Fruit fly (Drosophila melanogaster) whole organism, embryonic: ENCODE measurements around the gene CG7275.
A peak's percentile ranks its signal among the peaks of the same experiment; 100 is the strongest.

Experiments
- Awh ChIP-seq: fragments of 200-800 bp; sonication (Bioruptor generic); IDR thresholded peaks from 2 replicates; pipeline ENCODE4, ENCODE4 v1.3.6; 2022; ENCODE audit warnings: missing biosample characterization, missing genetic modification characterization
- BtbVII ChIP-seq: fragments of 200-800 bp; sonication (Bioruptor generic); optimal IDR thresholded peaks from 3 replicates; lab custom pipeline; 2017; ENCODE audit warnings: missing biosample characterization, mild to moderate bottlenecking, missing genetic modification characterization
- CG1024 ChIP-seq: fragments of 200-800 bp; sonication (Bioruptor generic); IDR thresholded peaks from 2 replicates; pipeline ENCODE4 v1.3.6; 2022; ENCODE audit warnings: missing biosample characterization, missing genetic modification characterization
- CG10543 ChIP-seq: fragments of 200-800 bp; sonication (Bioruptor generic); optimal IDR thresholded peaks from 3 replicates; lab custom pipeline; 2017; ENCODE audit warnings: missing biosample characterization, mild to moderate bottlenecking, missing genetic modification characterization, moderate library complexity
- CG10979 ChIP-seq: fragments of 200-800 bp; sonication (Bioruptor generic); optimal IDR thresholded peaks from 2 replicates; lab custom pipeline; 2018; ENCODE audit warnings: missing biosample characterization, mild to moderate bottlenecking, missing genetic modification characterization, moderate library complexity
- CG11695 ChIP-seq: fragments of 200-800 bp; sonication (Bioruptor generic); IDR thresholded peaks from 3 replicates; pipeline ENCODE4 v1.3.6; 2022; ENCODE audit warnings: missing biosample characterization, missing genetic modification characterization
- CG11723 ChIP-seq: fragments of 200-800 bp; sonication (Bioruptor generic); optimal IDR thresholded peaks from 2 replicates; lab custom pipeline; 2017; ENCODE audit warnings: missing biosample characterization, mild to moderate bottlenecking, missing genetic modification characterization
- CG13296 ChIP-seq: fragments of 200-800 bp; sonication (Bioruptor generic); optimal IDR thresholded peaks from 3 replicates; lab custom pipeline; 2018; ENCODE audit warnings: missing biosample characterization, mild to moderate bottlenecking, missing genetic modification characterization
- CG14710 ChIP-seq: fragments of 200-800 bp; sonication (Bioruptor generic); optimal IDR thresholded peaks from 3 replicates; lab custom pipeline; 2019; ENCODE audit warnings: missing biosample characterization, mild to moderate bottlenecking, missing genetic modification characterization, moderate library complexity
- CG15479 ChIP-seq: fragments of 200-800 bp; sonication (Bioruptor generic); optimal IDR thresholded peaks from 3 replicates; lab custom pipeline; 2019; ENCODE audit warnings: missing biosample characterization, mild to moderate bottlenecking, missing genetic modification characterization, moderate library complexity
- CG17802 ChIP-seq: fragments of 200-800 bp; sonication (Bioruptor generic); optimal IDR thresholded peaks from 2 replicates; lab custom pipeline; 2018; ENCODE audit warnings: missing biosample characterization, mild to moderate bottlenecking, missing genetic modification characterization, moderate library complexity
- CG2199 ChIP-seq: fragments of 200-800 bp; sonication (Bioruptor generic); IDR thresholded peaks from 3 replicates; pipeline ENCODE4 v1.3.6; 2022; ENCODE audit warnings: missing biosample characterization, missing genetic modification characterization
- CG2875 ChIP-seq: fragments of 200-800 bp; sonication (Bioruptor generic); optimal IDR thresholded peaks from 2 replicates; lab custom pipeline; 2017; ENCODE audit warnings: missing biosample characterization, mild to moderate bottlenecking, missing genetic modification characterization, missing genetic modification reagents
- CG30431 ChIP-seq: fragments of 200-800 bp; sonication (Bioruptor generic); optimal IDR thresholded peaks from 2 replicates; lab custom pipeline; 2017; ENCODE audit warnings: missing biosample characterization, missing genetic modification characterization
- CG4707 ChIP-seq: fragments of 200-800 bp; sonication (Bioruptor generic); optimal IDR thresholded peaks from 2 replicates; lab custom pipeline; 2018; ENCODE audit warnings: missing biosample characterization, mild to moderate bottlenecking, missing genetic modification characterization, moderate library complexity
- CG6654 ChIP-seq: fragments of 200-800 bp; sonication (Bioruptor generic); optimal IDR thresholded peaks from 2 replicates; lab custom pipeline; 2017; ENCODE audit warnings: missing biosample characterization, mild to moderate bottlenecking, missing genetic modification characterization
- CG8281 ChIP-seq: fragments of 200-800 bp; sonication (Bioruptor generic); optimal IDR thresholded peaks from 2 replicates; lab custom pipeline; 2018; ENCODE audit warnings: missing biosample characterization, mild to moderate bottlenecking, missing genetic modification characterization, moderate library complexity
- Deaf1 ChIP-seq: fragments of 200-800 bp; optimal IDR thresholded peaks from 3 replicates; lab custom pipeline; 2019; ENCODE audit warnings: missing biosample characterization, mild to moderate bottlenecking, missing genetic modification characterization, moderate library complexity
- Dip2 ChIP-seq: fragments of 200-800 bp; sonication (Bioruptor generic); IDR thresholded peaks from 2 replicates; pipeline ENCODE4 v1.3.6; 2022; ENCODE audit warnings: missing biosample characterization, missing genetic modification characterization
- Dll ChIP-seq: fragments of 200-800 bp; sonication (Bioruptor generic); IDR thresholded peaks from 4 replicates; pipeline ENCODE4 v1.3.6; 2022; ENCODE audit warnings: missing biosample characterization, missing genetic modification characterization; ENCODE audit not compliant: partially characterized antibody
- Doc3 ChIP-seq: fragments of 200-800 bp; sonication (Bioruptor generic); IDR thresholded peaks from 3 replicates; pipeline ENCODE4 v1.3.6; 2022; ENCODE audit warnings: missing biosample characterization, missing genetic modification characterization; ENCODE audit not compliant: partially characterized antibody
- E2f1 ChIP-seq: fragments of 200-800 bp; sonication (Bioruptor generic); IDR thresholded peaks from 2 replicates; pipeline ENCODE4 v1.3.6; 2022; ENCODE audit warnings: missing biosample characterization, missing genetic modification characterization
- Ets97D ChIP-seq: fragments of 200-800 bp; sonication (Bioruptor generic); optimal IDR thresholded peaks from 3 replicates; lab custom pipeline; 2016; ENCODE audit warnings: missing biosample characterization, missing genetic modification characterization
- Gug ChIP-seq: fragments of 200-800 bp; sonication (Bioruptor generic); IDR thresholded peaks from 4 replicates; pipeline ENCODE4 v1.3.6; 2022; ENCODE audit warnings: missing biosample characterization, missing genetic modification characterization
- Pdp1 ChIP-seq, 2 experiments: fragments of 200-800 bp; sonication (Bioruptor generic); optimal IDR thresholded peaks; 3 replicates each; lab custom pipeline; 2016; ENCODE audit warnings: missing biosample characterization in 2 of 2, missing genetic modification characterization in 2 of 2, mild to moderate bottlenecking in 1 of 2, moderate library complexity in 1 of 2
- Poxn ChIP-seq: fragments of 200-800 bp; sonication (Bioruptor generic); IDR thresholded peaks from 2 replicates; pipeline ENCODE4 v1.3.6; 2022; ENCODE audit warnings: missing biosample characterization, missing genetic modification characterization
- Rfx ChIP-seq: fragments of 200-800 bp; sonication (Bioruptor generic); IDR thresholded peaks from 2 replicates; pipeline ENCODE4 v1.3.6; 2022; ENCODE audit warnings: missing biosample characterization, missing genetic modification characterization
- Rx ChIP-seq: fragments of 200-800 bp; sonication (Bioruptor generic); IDR thresholded peaks from 2 replicates; pipeline ENCODE4 v1.3.6; 2022; ENCODE audit warnings: missing biosample characterization, missing genetic modification characterization
- Sox100B ChIP-seq: fragments of 200-800 bp; sonication (Bioruptor generic); optimal IDR thresholded peaks from 3 replicates; lab custom pipeline; 2018; ENCODE audit warnings: missing biosample characterization, mild to moderate bottlenecking, missing genetic modification characterization
- Ssrp ChIP-seq: fragments of 200-800 bp; sonication (Bioruptor generic); optimal IDR thresholded peaks from 2 replicates; lab custom pipeline; 2018; ENCODE audit warnings: missing biosample characterization, mild to moderate bottlenecking, missing genetic modification characterization, moderate library complexity
- Stat92E ChIP-seq, 3 experiments: fragments of >200 bp in 2 of 3; fragments of 200-800 bp in 1 of 3; sonication (Bioruptor generic) in 1 of 3; optimal IDR thresholded peaks; 2 replicates each; lab custom pipeline; 2017 to 2019; ENCODE audit warnings: missing biosample characterization in 3 of 3, missing genetic modification characterization in 3 of 3, mild to moderate bottlenecking in 1 of 3, moderate library complexity in 1 of 3
- Trl ChIP-seq, 3 experiments: fragments of >200 bp in 2 of 3; fragments of 200-800 bp in 1 of 3; sonication (Bioruptor generic) in 1 of 3; optimal IDR thresholded peaks; 2 replicates in 1 of 3; 3 replicates in 2 of 3; lab custom pipeline; 2016 to 2017; ENCODE audit warnings: missing biosample characterization in 1 of 3, missing genetic modification characterization in 1 of 3
- ap ChIP-seq: fragments of 200-800 bp; sonication (Bioruptor generic); IDR thresholded peaks from 2 replicates; pipeline ENCODE4 v1.3.6; 2022; ENCODE audit warnings: missing biosample characterization, missing genetic modification characterization
- ara ChIP-seq: fragments of 200-800 bp; sonication (Bioruptor generic); IDR thresholded peaks from 2 replicates; pipeline ENCODE4 v1.3.6; 2022; ENCODE audit warnings: missing biosample characterization, missing genetic modification characterization
- bab2 ChIP-seq: fragments of 200-800 bp; sonication (Bioruptor generic); optimal IDR thresholded peaks from 2 replicates; lab custom pipeline; 2016; ENCODE audit warnings: missing biosample characterization, missing genetic modification characterization
- bbx ChIP-seq: fragments of 200-800 bp; sonication (Bioruptor generic); IDR thresholded peaks from 2 replicates; pipeline ENCODE4 v1.3.6; 2022; ENCODE audit warnings: missing biosample characterization, missing genetic modification characterization; ENCODE audit not compliant: partially characterized antibody
- cad ChIP-seq: fragments of >200 bp; optimal IDR thresholded peaks from 2 replicates; lab custom pipeline; 2017; ENCODE audit warnings: missing biosample characterization, missing genetic modification characterization
- cg ChIP-seq: fragments of 200-800 bp; sonication (Bioruptor generic); optimal IDR thresholded peaks from 3 replicates; lab custom pipeline; 2019; ENCODE audit warnings: missing biosample characterization, mild to moderate bottlenecking, missing genetic modification characterization, moderate library complexity
- chinmo ChIP-seq: fragments of 200-800 bp; sonication (Bioruptor generic); IDR thresholded peaks from 4 replicates; pipeline ENCODE4 v1.3.6; 2022; ENCODE audit warnings: missing biosample characterization, missing genetic modification characterization; ENCODE audit not compliant: partially characterized antibody
- fu2 ChIP-seq: fragments of 200-800 bp; sonication (Bioruptor generic); optimal IDR thresholded peaks from 2 replicates; lab custom pipeline; 2016; ENCODE audit warnings: missing biosample characterization, missing genetic modification characterization
- hkb ChIP-seq, 2 experiments: fragments of 200-800 bp in 1 of 2; fragments of >200 bp in 1 of 2; sonication (Bioruptor generic) in 1 of 2; IDR thresholded peaks in 1 of 2; optimal IDR thresholded peaks in 1 of 2; 2 replicates each; pipeline versions ENCODE4 v1.3.6 to Lab custom; 2017 to 2022; ENCODE audit warnings: missing biosample characterization in 1 of 2, missing genetic modification characterization in 1 of 2
- insv ChIP-seq, 2 experiments: fragments of 200-800 bp; sonication (Bioruptor generic); optimal IDR thresholded peaks; 3 replicates each; lab custom pipeline; 2016 to 2018; ENCODE audit warnings: missing biosample characterization in 2 of 2, missing genetic modification characterization in 2 of 2
- lilli ChIP-seq: fragments of 200-800 bp; sonication (Bioruptor generic); optimal IDR thresholded peaks from 3 replicates; lab custom pipeline; 2016; ENCODE audit warnings: missing biosample characterization, missing genetic modification characterization
- onecut ChIP-seq: fragments of 200-800 bp; sonication (Bioruptor generic); IDR thresholded peaks from 2 replicates; pipeline ENCODE4 v1.3.6; 2022; ENCODE audit warnings: missing biosample characterization, missing genetic modification characterization
- pb ChIP-seq: fragments of 200-800 bp; sonication (Bioruptor generic); optimal IDR thresholded peaks from 3 replicates; lab custom pipeline; 2016; ENCODE audit warnings: missing biosample characterization, missing genetic modification characterization
- tin ChIP-seq: fragments of 200-800 bp; sonication (Bioruptor generic); optimal IDR thresholded peaks from 3 replicates; lab custom pipeline; 2016; ENCODE audit warnings: missing biosample characterization, missing genetic modification characterization
- twi ChIP-seq: fragments of 200-800 bp; optimal IDR thresholded peaks from 2 replicates; lab custom pipeline; 2019; ENCODE audit warnings: missing biosample characterization, mild to moderate bottlenecking, missing genetic modification characterization, moderate library complexity
- yki ChIP-seq: fragments of >200 bp; optimal IDR thresholded peaks from 3 replicates; lab custom pipeline; 2018

The CG7275 gene

dm6 chr3L:15507148-15507896 lies 8.6 kb downstream of the CG7275 start:
- TF ChIP-seq CG11723 (GFP tag; lab: Kevin White, UChicago) (no peak), fu2 (no peak), Ssrp (tag; lab: Kevin White, UChicago) (no peak), Ets97D (GFP tag; lab: Kevin White, UChicago) (no peak), CG1024 (no peak), Pdp1 (GFP tag; optimal IDR thresholded peaks at IDR 0.05; lab: Kevin White, UChicago) (peak in 1 of 2 experiments; percentile 90), Gug (GFP tag; lab: Robert Waterston, UW) (no peak), CG14710 (tag; lab: Kevin White, UChicago) (no peak), E2f1 (no peak), Dll (GFP tag; lab: Robert Waterston, UW) (0 out of 4 replicates have a peak, but pooled peaks have one; percentile 46), cad (GFP tag; lab: Kevin White, UChicago) (peak; percentile 2), ap (GFP tag; lab: Robert Waterston, UW) (no peak), bab2 (GFP tag; lab: Kevin White, UChicago) (no peak), BtbVII (GFP tag; lab: Kevin White, UChicago) (no peak), CG8281 (no peak), Rfx (GFP tag; lab: Robert Waterston, UW) (no peak), Dip2 (GFP tag; lab: Robert Waterston, UW) (no peak), bbx (GFP tag; lab: Robert Waterston, UW) (peak; percentile 15; the same call in 1 of the 2 replicates), CG10543 (GFP tag; lab: Kevin White, UChicago) (no peak), CG6654 (GFP tag; lab: Kevin White, UChicago) (no peak), yki (peak; percentile 66), ara (GFP tag; lab: Robert Waterston, UW) (no peak), onecut (GFP tag; lab: Robert Waterston, UW) (no peak), cg (GFP tag; lab: Kevin White, UChicago) (no peak), hkb (optimal IDR thresholded peaks at IDR 0.05; lab: Kevin White, UChicago) (no peak), hkb (GFP tag; IDR thresholded peaks at IDR 0.05; lab: Robert Waterston, UW) (no peak), CG17802 (tag; lab: Kevin White, UChicago) (peak; percentile 90), Deaf1 (tag; lab: Kevin White, UChicago) (no peak), lilli (GFP tag; lab: Kevin White, UChicago) (no peak), Doc3 (GFP tag; lab: Robert Waterston, UW) (0 out of 3 replicates have a peak, but pooled peaks have one; percentile 11), CG2875 (GFP tag; lab: Kevin White, UChicago) (no peak), CG4707 (GFP tag; lab: Kevin White, UChicago) (peak; percentile 47), CG13296 (GFP tag; lab: Kevin White, UChicago) (no peak), pb (GFP tag; lab: Kevin White, UChicago) (no peak), CG30431 (GFP tag; lab: Kevin White, UChicago) (no peak), CG10979 (no peak), insv (GFP tag; optimal IDR thresholded peaks at IDR 0.05; lab: Kevin White, UChicago) (no peak), twi (tag; lab: Kevin White, UChicago) (no peak), CG2199 (0 out of 3 replicates have a peak, but pooled peaks have one; percentile 35), Rx (GFP tag; lab: Robert Waterston, UW) (no peak), Stat92E (GFP tag; optimal IDR thresholded peaks at IDR 0.05; lab: Kevin White, UChicago) (no peak), CG11695 (GFP tag; lab: Robert Waterston, UW) (no peak), tin (GFP tag; lab: Kevin White, UChicago) (no peak), Poxn (GFP tag; lab: Robert Waterston, UW) (no peak), CG15479 (GFP tag; lab: Kevin White, UChicago) (no peak), Sox100B (GFP tag; lab: Kevin White, UChicago) (no peak), chinmo (GFP tag; lab: Robert Waterston, UW) (0 out of 4 replicates have a peak, but pooled peaks have one; percentile 29), Trl (optimal IDR thresholded peaks at IDR 0.05; lab: Kevin White, UChicago) (peak; percentile 95 to 97), Trl (GFP tag; optimal IDR thresholded peaks at IDR 0.05; lab: Kevin White, UChicago) (no peak), Awh (GFP tag; lab: Robert Waterston, UW) (no peak)
